Fruit fly (Drosophila melanogaster) whole organism, embryonic: ENCODE measurements around the gene CG1635.
A peak's percentile ranks its signal among the peaks of the same experiment; 100 is the strongest.

ENCODE experiments used
- ATbp ChIP-seq: fragments of 200-800 bp; sonication (Bioruptor generic); optimal IDR thresholded peaks from 2 replicates; lab custom pipeline; 2017; ENCODE audit warnings: missing biosample characterization, mild to moderate bottlenecking, missing genetic modification characterization, missing genetic modification reagents
- Atf6 ChIP-seq: fragments of 200-800 bp; sonication (Bioruptor generic); IDR thresholded peaks from 2 replicates; pipeline ENCODE4 v1.3.6; 2022; ENCODE audit warnings: missing biosample characterization, missing genetic modification characterization
- Bdp1 ChIP-seq: fragments of 200-800 bp; sonication (Bioruptor generic); optimal IDR thresholded peaks from 3 replicates; lab custom pipeline; 2016; ENCODE audit warnings: missing biosample characterization, missing genetic modification characterization
- CG10267 ChIP-seq: fragments of 200-800 bp; sonication (Bioruptor generic); optimal IDR thresholded peaks from 2 replicates; lab custom pipeline; 2018; ENCODE audit warnings: missing biosample characterization, mild to moderate bottlenecking, missing genetic modification characterization, moderate library complexity
- CG11085 ChIP-seq: fragments of 200-800 bp; sonication (Bioruptor generic); IDR thresholded peaks from 2 replicates; pipeline ENCODE4 v1.3.6; 2022; ENCODE audit warnings: missing biosample characterization, missing genetic modification characterization
- CG11695 ChIP-seq: fragments of 200-800 bp; sonication (Bioruptor generic); IDR thresholded peaks from 3 replicates; pipeline ENCODE4 v1.3.6; 2022; ENCODE audit warnings: missing biosample characterization, missing genetic modification characterization
- CG12942 ChIP-seq: fragments of 200-800 bp; sonication (Bioruptor generic); optimal IDR thresholded peaks from 3 replicates; lab custom pipeline; 2016; ENCODE audit warnings: missing biosample characterization, missing genetic modification characterization
- CG14014 ChIP-seq: fragments of 200-800 bp; sonication (Bioruptor generic); IDR thresholded peaks from 2 replicates; pipeline ENCODE4 v1.3.6; 2022; ENCODE audit warnings: missing biosample characterization, missing genetic modification characterization
- CG18011 ChIP-seq: fragments of 200-800 bp; sonication (Bioruptor generic); optimal IDR thresholded peaks from 2 replicates; lab custom pipeline; 2017; ENCODE audit warnings: missing biosample characterization, missing genetic modification characterization, mild to moderate bottlenecking, moderate library complexity, missing genotype
- CG30403 ChIP-seq: fragments of 200-800 bp; sonication (Bioruptor generic); optimal IDR thresholded peaks from 3 replicates; lab custom pipeline; 2016; ENCODE audit warnings: missing biosample characterization, missing genetic modification characterization
- CG33557 ChIP-seq: fragments of 200-800 bp; sonication (Bioruptor generic); optimal IDR thresholded peaks from 2 replicates; lab custom pipeline; 2019; ENCODE audit warnings: missing biosample characterization, mild to moderate bottlenecking, missing genetic modification characterization, moderate library complexity
- CG34224 ChIP-seq: fragments of 200-800 bp; sonication (Bioruptor generic); IDR thresholded peaks from 3 replicates; pipeline ENCODE4 v1.3.6; 2022; ENCODE audit warnings: missing biosample characterization, missing genetic modification characterization; ENCODE audit not compliant: partially characterized antibody
- CG43689 ChIP-seq: fragments of 200-800 bp; sonication (Bioruptor generic); IDR thresholded peaks from 2 replicates; pipeline ENCODE4 v1.3.6; 2022; ENCODE audit warnings: missing biosample characterization, missing genetic modification characterization
- CG4404 ChIP-seq: fragments of 200-800 bp; sonication (Bioruptor generic); IDR thresholded peaks from 2 replicates; pipeline ENCODE4 v1.3.6; 2022; ENCODE audit warnings: missing biosample characterization, missing genetic modification characterization
- CG4854 ChIP-seq: fragments of 200-800 bp; sonication (Bioruptor generic); optimal IDR thresholded peaks from 2 replicates; lab custom pipeline; 2016; ENCODE audit warnings: missing biosample characterization, missing genetic modification characterization, inconsistent platforms
- CG5245 ChIP-seq: fragments of 200-800 bp; sonication (Bioruptor generic); optimal IDR thresholded peaks from 3 replicates; lab custom pipeline; 2016; ENCODE audit warnings: missing biosample characterization, missing genetic modification characterization
- CHES-1-like ChIP-seq: fragments of 200-800 bp; sonication (Bioruptor generic); optimal IDR thresholded peaks from 2 replicates; lab custom pipeline; 2016; ENCODE audit warnings: missing biosample characterization, missing genetic modification characterization
- Dad ChIP-seq: fragments of 200-800 bp; sonication (Bioruptor generic); optimal IDR thresholded peaks from 3 replicates; lab custom pipeline; 2016; ENCODE audit warnings: missing biosample characterization, missing genetic modification characterization
- E2f2 ChIP-seq: fragments of 200-800 bp; sonication (Bioruptor generic); IDR thresholded peaks from 2 replicates; pipeline ENCODE4 v1.3.6; 2022; ENCODE audit warnings: missing biosample characterization, missing genetic modification characterization
- HHEX ChIP-seq: fragments of 200-800 bp; sonication (Bioruptor generic); optimal IDR thresholded peaks from 3 replicates; lab custom pipeline; 2017; ENCODE audit warnings: missing biosample characterization, mild to moderate bottlenecking, missing genetic modification characterization, missing genetic modification reagents
- Hsf ChIP-seq: fragments of 200-800 bp; sonication (Bioruptor generic); optimal IDR thresholded peaks from 3 replicates; lab custom pipeline; 2016; ENCODE audit warnings: missing biosample characterization, missing genetic modification characterization
- Lpt ChIP-seq: fragments of >200 bp; optimal IDR thresholded peaks from 2 replicates; lab custom pipeline; 2018; ENCODE audit warnings: missing biosample characterization, missing genetic modification characterization
- MTF-1 ChIP-seq: fragments of 200-800 bp; sonication (Bioruptor generic); optimal IDR thresholded peaks from 2 replicates; lab custom pipeline; 2018; ENCODE audit warnings: missing biosample characterization, mild to moderate bottlenecking, missing genetic modification characterization, borderline replicate concordance
- Max ChIP-seq: fragments of 200-800 bp; sonication (Bioruptor generic); optimal IDR thresholded peaks from 2 replicates; lab custom pipeline; 2016; ENCODE audit warnings: missing biosample characterization, mild to moderate bottlenecking, missing genetic modification characterization
- NK7.1 ChIP-seq: fragments of 200-800 bp; sonication (Bioruptor generic); optimal IDR thresholded peaks from 3 replicates; lab custom pipeline; 2016; ENCODE audit warnings: missing biosample characterization, missing genetic modification characterization
- Rx ChIP-seq: fragments of 200-800 bp; sonication (Bioruptor generic); IDR thresholded peaks from 2 replicates; pipeline ENCODE4 v1.3.6; 2022; ENCODE audit warnings: missing biosample characterization, missing genetic modification characterization
- Side ChIP-seq: fragments of 200-800 bp; sonication (Bioruptor generic); optimal IDR thresholded peaks from 2 replicates; lab custom pipeline; 2016; ENCODE audit warnings: missing biosample characterization, missing genetic modification characterization
- Taf1 ChIP-seq: fragments of 200-800 bp; sonication (Bioruptor generic); IDR thresholded peaks from 2 replicates; pipeline ENCODE4 v1.3.6; 2022; ENCODE audit warnings: missing biosample characterization, missing genetic modification characterization
- Tbp ChIP-seq: fragments of >200 bp; optimal IDR thresholded peaks from 2 replicates; lab custom pipeline; 2018; ENCODE audit warnings: missing biosample characterization, missing genetic modification characterization
- Xbp1 ChIP-seq: fragments of 200-800 bp; sonication (Bioruptor generic); optimal IDR thresholded peaks from 3 replicates; lab custom pipeline; 2016; ENCODE audit warnings: missing biosample characterization, mild to moderate bottlenecking, missing genetic modification characterization
- YL-1 ChIP-seq: fragments of 200-800 bp; sonication (Bioruptor generic); optimal IDR thresholded peaks from 3 replicates; lab custom pipeline; 2017; ENCODE audit warnings: missing biosample characterization, mild to moderate bottlenecking, missing genetic modification characterization
- az2 ChIP-seq: fragments of 200-800 bp; sonication (Bioruptor generic); optimal IDR thresholded peaks from 3 replicates; lab custom pipeline; 2016; ENCODE audit warnings: missing biosample characterization, missing genetic modification characterization
- ems ChIP-seq: fragments of 200-800 bp; sonication (Bioruptor generic); optimal IDR thresholded peaks from 3 replicates; lab custom pipeline; 2016; ENCODE audit warnings: missing biosample characterization, missing genetic modification characterization
- ewg ChIP-seq: fragments of 200-800 bp; sonication (Bioruptor generic); optimal IDR thresholded peaks from 3 replicates; lab custom pipeline; 2017; ENCODE audit warnings: mild to moderate bottlenecking, missing biosample characterization, missing genetic modification reagents, missing genetic modification characterization
- fd3F ChIP-seq: fragments of 200-800 bp; sonication (Bioruptor generic); optimal IDR thresholded peaks from 2 replicates; lab custom pipeline; 2018; ENCODE audit warnings: missing biosample characterization, mild to moderate bottlenecking, missing genetic modification characterization, moderate library complexity
- gce ChIP-seq: fragments of 200-800 bp; sonication (Bioruptor generic); IDR thresholded peaks from 3 replicates; pipeline ENCODE4 v1.3.6; 2022; ENCODE audit warnings: missing biosample characterization, missing genetic modification characterization
- gsb ChIP-seq: fragments of 200-800 bp; sonication (Bioruptor generic); IDR thresholded peaks from 2 replicates; pipeline ENCODE4 v1.3.6; 2022; ENCODE audit warnings: missing biosample characterization, missing genetic modification characterization
- gsb-n ChIP-seq: fragments of 200-800 bp; sonication (Bioruptor generic); optimal IDR thresholded peaks from 3 replicates; lab custom pipeline; 2018; ENCODE audit warnings: missing biosample characterization, mild to moderate bottlenecking, missing genetic modification characterization
- hb ChIP-seq: fragments of 200-800 bp; sonication (Bioruptor generic); IDR thresholded peaks from 3 replicates; pipeline ENCODE4 v1.3.6; 2022; ENCODE audit warnings: missing biosample characterization, missing genetic modification characterization; ENCODE audit not compliant: partially characterized antibody
- ind ChIP-seq: fragments of 200-800 bp; sonication (Bioruptor generic); optimal IDR thresholded peaks from 3 replicates; lab custom pipeline; 2016; ENCODE audit warnings: missing biosample characterization, missing genetic modification characterization
- jigr1 ChIP-seq: fragments of 200-800 bp; sonication (Bioruptor generic); IDR thresholded peaks from 3 replicates; pipeline ENCODE4 v1.3.6; 2022; ENCODE audit warnings: missing biosample characterization, missing genetic modification characterization
- maf-S ChIP-seq: fragments of 200-800 bp; sonication (Bioruptor generic); optimal IDR thresholded peaks from 2 replicates; lab custom pipeline; 2016; ENCODE audit warnings: missing biosample characterization, missing genetic modification characterization
- scrt ChIP-seq: fragments of 200-800 bp; sonication (Bioruptor generic); optimal IDR thresholded peaks from 2 replicates; lab custom pipeline; 2018; ENCODE audit warnings: missing biosample characterization, mild to moderate bottlenecking, missing genetic modification characterization, moderate library complexity
- slp2 ChIP-seq: fragments of 200-800 bp; sonication (Bioruptor generic); optimal IDR thresholded peaks from 2 replicates; lab custom pipeline; 2016; ENCODE audit warnings: missing biosample characterization, missing genetic modification characterization
- sna ChIP-seq: fragments of 200-800 bp; sonication (Bioruptor generic); IDR thresholded peaks from 2 replicates; pipeline ENCODE4 v1.3.6; 2022; ENCODE audit warnings: missing biosample characterization, missing genetic modification characterization; ENCODE audit not compliant: partially characterized antibody
- ssp ChIP-seq: fragments of 200-800 bp; sonication (Bioruptor generic); IDR thresholded peaks from 2 replicates; pipeline ENCODE4 v1.3.6; 2022; ENCODE audit warnings: missing biosample characterization, missing genetic modification characterization
- tgo ChIP-seq: fragments of 200-800 bp; sonication (Bioruptor generic); IDR thresholded peaks from 3 replicates; pipeline ENCODE4 v1.3.6; 2022; ENCODE audit warnings: missing biosample characterization, missing genetic modification characterization
- trh ChIP-seq: fragments of 200-800 bp; sonication (Bioruptor generic); optimal IDR thresholded peaks from 2 replicates; lab custom pipeline; 2016; ENCODE audit warnings: missing biosample characterization, missing genetic modification characterization
- vfl ChIP-seq: fragments of 200-800 bp; sonication (Bioruptor generic); optimal IDR thresholded peaks from 2 replicates; lab custom pipeline; 2016; ENCODE audit warnings: missing biosample characterization, missing genetic modification characterization
- zf30C ChIP-seq: fragments of 200-800 bp; sonication (Bioruptor generic); optimal IDR thresholded peaks from 3 replicates; lab custom pipeline; 2018; ENCODE audit warnings: missing biosample characterization, mild to moderate bottlenecking, missing genetic modification characterization

CG1635 gene

dm6 chr3R:31592256-31592879 lies 3.9 kb downstream of the CG1635 start, which contains the start of gene CG1774 (continued):
- TF ChIP-seq CG12942 (GFP tag; lab: Kevin White, UChicago) (peak; percentile 54), Tbp (GFP tag; lab: Kevin White, UChicago) (no peak), CG11085 (GFP tag; lab: Robert Waterston, UW) (peak; percentile 61; the same call in 1 of the 2 replicates), Side (GFP tag; lab: Kevin White, UChicago) (peak; percentile 74), fd3F (peak; percentile 66), CG10267 (tag; lab: Kevin White, UChicago) (peak; percentile 57), CG14014 (GFP tag; lab: Robert Waterston, UW) (peak; percentile 78), gsb-n (no peak), gce (no peak), Hsf (GFP tag; lab: Kevin White, UChicago) (peak; percentile 81), slp2 (GFP tag; lab: Kevin White, UChicago) (peak; percentile 63), HHEX (peak; percentile 81), ATbp (GFP tag; lab: Kevin White, UChicago) (peak; percentile 58), CG4854 (GFP tag; lab: Kevin White, UChicago) (peak; percentile 66), YL-1 (GFP tag; lab: Kevin White, UChicago) (peak; percentile 45), gsb (GFP tag; lab: Robert Waterston, UW) (peak; percentile 69), az2 (GFP tag; lab: Kevin White, UChicago) (peak; percentile 70), ems (GFP tag; lab: Kevin White, UChicago) (peak; percentile 65), CG5245 (GFP tag; lab: Kevin White, UChicago) (peak; percentile 42), CG33557 (GFP tag; lab: Kevin White, UChicago) (no peak), CG18011 (GFP tag; lab: Kevin White, UChicago) (peak; percentile 12), maf-S (peak; percentile 63), CHES-1-like (peak; percentile 82), CG30403 (GFP tag; lab: Kevin White, UChicago) (peak; percentile 84), Bdp1 (GFP tag; lab: Kevin White, UChicago) (peak; percentile 49), Rx (GFP tag; lab: Robert Waterston, UW) (no peak; the same call in 1 of the 2 replicates), CG34224 (no peak), Taf1 (GFP tag; lab: Robert Waterston, UW) (peak; percentile 59), zf30C (GFP tag; lab: Kevin White, UChicago) (peak; percentile 73), CG4404 (GFP tag; lab: Robert Waterston, UW) (peak; percentile 54), sna (GFP tag; lab: Robert Waterston, UW) (no peak), NK7.1 (GFP tag; lab: Kevin White, UChicago) (peak; percentile 45), CG11695 (GFP tag; lab: Robert Waterston, UW) (peak; percentile 79), tgo (GFP tag; lab: Robert Waterston, UW) (peak; percentile 77), Lpt (no peak), ewg (GFP tag; lab: Kevin White, UChicago) (peak; percentile 39), hb (GFP tag; lab: Robert Waterston, UW) (no peak), Atf6 (GFP tag; lab: Robert Waterston, UW) (peak; percentile 89), ind (peak; percentile 81), MTF-1 (no peak), Dad (GFP tag; lab: Kevin White, UChicago) (peak; percentile 44), trh (GFP tag; lab: Kevin White, UChicago) (no peak), vfl (GFP tag; lab: Kevin White, UChicago) (peak; percentile 69), E2f2 (peak; percentile 44), CG43689 (GFP tag; lab: Robert Waterston, UW) (0 out of 2 replicates have a peak, but pooled peaks have one; percentile 6), Xbp1 (GFP tag; lab: Kevin White, UChicago) (peak; percentile 79), jigr1 (GFP tag; lab: Robert Waterston, UW) (0 out of 3 replicates have a peak, but pooled peaks have one; percentile 24), scrt (GFP tag; lab: Kevin White, UChicago) (peak; percentile 81), Max (GFP tag; lab: Kevin White, UChicago) (peak; percentile 68), ssp (GFP tag; lab: Robert Waterston, UW) (peak; percentile 38; the same call in 1 of the 2 replicates)
